Worm (Caenorhabditis elegans): Measurements from ENCODE around the gene nhr-111.

The nhr-111 gene

DNA sequence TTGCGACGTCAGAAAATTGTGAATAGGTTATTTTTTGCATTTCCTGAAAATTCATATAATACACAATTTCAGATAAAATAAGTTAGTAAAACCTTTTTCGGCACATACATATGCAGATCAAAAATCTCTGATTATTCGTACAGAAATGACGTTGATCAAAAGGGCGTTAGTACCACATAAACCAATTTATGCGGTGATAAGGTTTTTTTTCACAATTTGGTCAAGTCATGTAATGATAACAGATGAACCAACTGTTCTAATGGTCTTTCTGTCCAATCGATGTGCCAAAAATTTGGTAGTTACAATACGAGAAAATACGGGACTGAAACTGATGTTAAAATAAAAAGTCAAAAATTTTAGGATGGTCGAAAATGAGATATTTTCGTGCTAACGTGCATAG lies 44.6 kb downstream of the nhr-111 start:
- TF ChIP-seq nhr-76 (tag; optimal IDR thresholded peaks at IDR 0.05): no peak

DNA sequence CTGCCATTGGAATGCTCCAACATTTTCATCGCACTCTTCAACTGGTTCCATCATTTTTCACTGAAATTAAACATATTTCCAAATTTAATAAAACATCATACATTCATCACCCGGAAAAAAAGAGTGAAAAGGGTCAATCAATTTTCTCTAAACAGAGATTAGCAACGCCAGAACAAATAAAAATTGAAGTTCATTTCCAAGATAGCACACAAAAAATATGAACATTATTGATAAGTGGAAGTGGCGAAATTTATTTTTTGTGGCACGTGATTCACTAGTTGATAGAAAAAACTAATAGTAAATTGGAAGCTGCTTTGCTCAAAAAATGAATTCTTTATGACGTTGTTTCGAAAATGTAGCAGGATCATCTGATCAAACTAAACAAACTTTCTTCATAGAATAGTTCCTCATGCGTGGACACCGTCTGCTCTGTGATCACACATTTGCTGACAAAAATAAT lies 49.4 kb downstream of the nhr-111 start, which contains the start of the genes F14H3.12 and srj-29:
F14H3.12 (minus strand) TSS at position 74 of the 460 bp plus-strand sequence.
srj-29 (plus strand) TSS at position 410 of the 460 bp plus-strand sequence.
- TF ChIP-seq mab-5 (tag; optimal IDR thresholded peaks at IDR 0.05): no peak
- no peak for TF ChIP-seq bed-3 (GFP tag; optimal IDR thresholded peaks at IDR 0.05)
- TF ChIP-seq blmp-1 (tag; optimal IDR thresholded peaks at IDR 0.05): no peak
- TF ChIP-seq ces-1 (GFP tag; optimal IDR thresholded peaks at IDR 0.05): no peak
- no peak for TF ChIP-seq sptf-1 (tag; optimal IDR thresholded peaks at IDR 0.05)
- no peak for TF ChIP-seq lsy-2 (tag; optimal IDR thresholded peaks at IDR 0.05)
- TF ChIP-seq nhr-76 (tag; optimal IDR thresholded peaks at IDR 0.05): no peak
- no peak for TF ChIP-seq snpc-4 (tag; optimal IDR thresholded peaks at IDR 0.05)
- TF ChIP-seq hlh-1 (tag; optimal IDR thresholded peaks at IDR 0.05): no peak
- TF ChIP-seq nhr-237 (tag; optimal IDR thresholded peaks at IDR 0.05): no peak
- TF ChIP-seq ceh-83 (GFP tag; optimal IDR thresholded peaks at IDR 0.05): no peak

DNA sequence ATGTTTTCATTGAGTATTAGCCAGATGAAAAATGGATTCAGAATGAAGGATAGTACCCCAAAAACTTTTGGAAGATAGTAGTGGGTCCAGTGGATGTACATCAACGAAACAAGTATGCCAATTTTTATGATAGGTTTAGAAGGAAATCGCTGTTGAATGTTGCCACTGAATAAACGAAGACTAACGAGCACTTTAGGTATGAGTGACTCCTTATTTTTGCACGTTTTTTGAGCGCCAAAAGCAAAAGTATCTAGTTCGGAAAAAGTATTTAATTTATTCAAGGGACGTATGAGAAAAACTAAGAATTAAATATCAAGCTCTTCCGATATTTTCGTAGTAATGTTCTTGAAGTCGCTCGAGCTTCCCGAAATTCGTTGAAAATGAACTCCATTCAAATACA lies 50.8 kb downstream of the nhr-111 start, which contains the start of gene srj-10:
srj-10 (minus strand) TSS at position 101 of the 400 bp plus-strand sequence.
- TF ChIP-seq nhr-2 (tag; optimal IDR thresholded peaks at IDR 0.05): no peak
- TF ChIP-seq pha-4 (tag; optimal IDR thresholded peaks at IDR 0.05): no peak
- TF ChIP-seq ces-1 (GFP tag; optimal IDR thresholded peaks at IDR 0.05): no peak
- no peak for TF ChIP-seq unc-62 (GFP tag; optimal IDR thresholded peaks at IDR 0.05)
- TF ChIP-seq unc-39 (tag; optimal IDR thresholded peaks at IDR 0.05): no peak
- TF ChIP-seq bed-3 (GFP tag; optimal IDR thresholded peaks at IDR 0.05): no peak
- no peak for TF ChIP-seq ham-2 (GFP tag; optimal IDR thresholded peaks at IDR 0.05)
- TF ChIP-seq unc-120 (tag; optimal IDR thresholded peaks at IDR 0.05; ENCODE audit: poor library complexity, severe bottlenecking): no peak
- no peak for TF ChIP-seq ztf-11 (tag; optimal IDR thresholded peaks at IDR 0.05)
- no peak for TF ChIP-seq ceh-43 (GFP tag; optimal IDR thresholded peaks at IDR 0.05)
- TF ChIP-seq elt-1 (tag; optimal IDR thresholded peaks at IDR 0.05; ENCODE audit: borderline replicate concordance, insufficient read depth): no peak
- no peak for TF ChIP-seq sem-2 (GFP tag; optimal IDR thresholded peaks at IDR 0.05)
